Worm (Caenorhabditis elegans) whole organism, L4 larva: ENCODE data around the gene lido-2.
A peak's percentile ranks its signal among the peaks of the same experiment; 100 is the strongest.

Experiments used
- D1046.2 ChIP-seq: fragments of 200-800 bp; sonication (Bioruptor generic); IDR thresholded peaks from 2 replicates; pipeline ENCODE4 v1.3.6; 2022; ENCODE audit warnings: missing genetic modification characterization, missing compliant biosample characterization
- F49E8.2 ChIP-seq: sonication (generic microtip); optimal IDR thresholded peaks from 2 replicates; lab custom pipeline; 2016; ENCODE audit warnings: missing compliant biosample characterization, mild to moderate bottlenecking, missing genetic modification characterization, borderline replicate concordance
- R02D3.7 ChIP-seq: fragments of 150-350 bp; sonication (generic microtip); optimal IDR thresholded peaks from 3 replicates; lab custom pipeline; 2014; ENCODE audit warnings: missing biosample characterization, missing genetic modification characterization
- T26A8.4 ChIP-seq: fragments of 200-800 bp; sonication (Bioruptor generic); IDR thresholded peaks from 2 replicates; pipeline ENCODE4 v1.3.6; 2022; ENCODE audit warnings: missing genetic modification characterization, missing compliant biosample characterization
- ZK337.2 ChIP-seq: fragments of 200-800 bp; sonication (Bioruptor generic); IDR thresholded peaks from 2 replicates; pipeline ENCODE4 v1.3.6; 2022; ENCODE audit warnings: missing genetic modification reagents, missing genetic modification characterization, missing compliant biosample characterization
- arid-1 ChIP-seq: fragments of 200-800 bp; sonication (Bioruptor generic); conservative IDR thresholded peaks from 2 replicates; pipeline ENCODE4 v1.3.6; 2022; ENCODE audit warnings: missing genetic modification reagents, missing genetic modification characterization, missing compliant biosample characterization
- attf-4 ChIP-seq: sonication (generic microtip); optimal IDR thresholded peaks from 3 replicates; lab custom pipeline; 2017; ENCODE audit warnings: missing biosample characterization, missing genetic modification characterization
- ceh-28 ChIP-seq: fragments of 150-350 bp; optimal IDR thresholded peaks from 2 replicates; lab custom pipeline; 2014; ENCODE audit warnings: missing biosample characterization, missing genetic modification reagents, missing genetic modification characterization
- ceh-32 ChIP-seq: sonication (generic microtip); optimal IDR thresholded peaks from 2 replicates; lab custom pipeline; 2016; ENCODE audit warnings: mild to moderate bottlenecking, missing genetic modification characterization, missing compliant biosample characterization; ENCODE audit not compliant: poor library complexity
- ceh-82 ChIP-seq: sonication (generic microtip); optimal IDR thresholded peaks from 2 replicates; lab custom pipeline; 2017; ENCODE audit warnings: missing biosample characterization, missing genetic modification characterization
- cey-2 ChIP-seq: sonication (generic microtip); optimal IDR thresholded peaks from 3 replicates; lab custom pipeline; 2017; ENCODE audit warnings: missing genetic modification characterization, mild to moderate bottlenecking, missing compliant biosample characterization, antibody characterized with exemption, borderline replicate concordance; ENCODE audit not compliant: insufficient read depth
- ctbp-1 ChIP-seq: fragments of 200-800 bp; sonication (Bioruptor generic); IDR thresholded peaks from 2 replicates; pipeline ENCODE4 v1.3.6; 2022; ENCODE audit warnings: missing genetic modification reagents, missing genetic modification characterization, missing compliant biosample characterization
- dmd-6 ChIP-seq: fragments of 200-800 bp; sonication (Bioruptor generic); IDR thresholded peaks from 2 replicates; pipeline ENCODE4 v1.3.6; 2022; ENCODE audit warnings: missing genetic modification reagents, missing genetic modification characterization, missing compliant biosample characterization
- dmd-8 ChIP-seq: fragments of 200-800 bp; sonication (Bioruptor generic); IDR thresholded peaks from 2 replicates; pipeline ENCODE4 v1.3.6; 2022; ENCODE audit warnings: missing genetic modification characterization, missing compliant biosample characterization
- egl-27 ChIP-seq: sonication (generic microtip); optimal IDR thresholded peaks from 3 replicates; lab custom pipeline; 2017; ENCODE audit warnings: missing biosample characterization, missing genetic modification reagents, missing genetic modification characterization
- egl-43 ChIP-seq: fragments of 200-800 bp; sonication (Bioruptor generic); IDR thresholded peaks from 2 replicates; pipeline ENCODE4 v1.3.6; 2022; ENCODE audit warnings: missing genetic modification reagents, missing genetic modification characterization, missing compliant biosample characterization
- fos-1 ChIP-seq: fragments of 150-350 bp; optimal IDR thresholded peaks from 2 replicates; lab custom pipeline; 2014; ENCODE audit warnings: missing biosample characterization, missing genetic modification characterization
- gei-8 ChIP-seq: fragments of 200-800 bp; sonication (Bioruptor generic); optimal IDR thresholded peaks from 2 replicates; lab custom pipeline; 2018; ENCODE audit warnings: mild to moderate bottlenecking, missing genetic modification characterization, missing compliant biosample characterization
- hlh-11 ChIP-seq: fragments of 200-800 bp; sonication (Bioruptor generic); optimal IDR thresholded peaks from 2 replicates; lab custom pipeline; 2018; ENCODE audit warnings: mild to moderate bottlenecking, missing genetic modification characterization, missing compliant biosample characterization
- hmg-1.1 ChIP-seq: fragments of 200-800 bp; sonication (Bioruptor generic); IDR thresholded peaks from 2 replicates; pipeline ENCODE4 v1.3.6; 2022; ENCODE audit warnings: missing genetic modification reagents, missing genetic modification characterization, missing compliant biosample characterization
- lin-13 ChIP-seq: fragments of 150-350 bp; optimal IDR thresholded peaks from 2 replicates; lab custom pipeline; 2014; ENCODE audit warnings: missing biosample characterization, missing genetic modification reagents, missing genetic modification characterization
- lin-15B ChIP-seq: fragments of 150-350 bp; sonication (generic microtip); optimal IDR thresholded peaks from 3 replicates; lab custom pipeline; 2014; ENCODE audit warnings: missing biosample characterization, missing genetic modification characterization
- lin-29 ChIP-seq: fragments of 200-800 bp; sonication (Bioruptor generic); IDR thresholded peaks from 2 replicates; pipeline ENCODE4 v1.3.6; 2022; ENCODE audit warnings: missing genetic modification reagents, missing genetic modification characterization, missing compliant biosample characterization
- lin-39 ChIP-seq: fragments of 150-350 bp; optimal IDR thresholded peaks from 2 replicates; lab custom pipeline; 2014; ENCODE audit warnings: missing biosample characterization, missing genetic modification reagents, missing genetic modification characterization
- lsy-2 ChIP-seq, 2 experiments: fragments of 150-350 bp in 1 of 2; sonication (generic microtip) in 1 of 2; optimal IDR thresholded peaks; 2 replicates each; lab custom pipeline; 2014 to 2017; ENCODE audit warnings: missing biosample characterization in 2 of 2, missing genetic modification characterization in 2 of 2
- madf-9 ChIP-seq: fragments of 200-800 bp; sonication (Bioruptor generic); conservative IDR thresholded peaks from 2 replicates; pipeline ENCODE4 v1.3.6; 2022; ENCODE audit warnings: missing genetic modification reagents, missing genetic modification characterization, missing compliant biosample characterization
- mdl-1 ChIP-seq, 2 experiments: fragments of 150-350 bp in 1 of 2; sonication (generic microtip) in 1 of 2; optimal IDR thresholded peaks; 2 replicates each; lab custom pipeline; 2014 to 2017; ENCODE audit warnings: missing biosample characterization in 2 of 2, missing genetic modification characterization in 2 of 2
- mdt-29 ChIP-seq: fragments of 200-800 bp; sonication (Bioruptor generic); IDR thresholded peaks from 2 replicates; pipeline ENCODE4 v1.3.6; 2022; ENCODE audit warnings: missing genetic modification reagents, missing genetic modification characterization, missing compliant biosample characterization
- mes-2 ChIP-seq: sonication (generic microtip); optimal IDR thresholded peaks from 2 replicates; lab custom pipeline; 2016; ENCODE audit warnings: missing genotype, mild to moderate bottlenecking, missing genetic modification characterization, missing compliant biosample characterization; ENCODE audit not compliant: poor library complexity, severe bottlenecking
- nhr-10 ChIP-seq: fragments of 150-350 bp; optimal IDR thresholded peaks from 2 replicates; lab custom pipeline; 2014; ENCODE audit warnings: missing biosample characterization, missing genetic modification characterization
- nhr-102 ChIP-seq: sonication (generic microtip); optimal IDR thresholded peaks from 2 replicates; lab custom pipeline; 2016; ENCODE audit warnings: mild to moderate bottlenecking, missing genetic modification characterization, moderate library complexity, missing compliant biosample characterization
- nhr-11 ChIP-seq: fragments of 150-350 bp; optimal IDR thresholded peaks from 2 replicates; lab custom pipeline; 2014; ENCODE audit warnings: missing biosample characterization, missing genetic modification characterization
- nhr-237 ChIP-seq: sonication (generic microtip); optimal IDR thresholded peaks from 2 replicates; lab custom pipeline; 2017; ENCODE audit warnings: missing biosample characterization, missing genetic modification characterization
- nhr-25 ChIP-seq: sonication (generic microtip); optimal IDR thresholded peaks from 2 replicates; lab custom pipeline; 2017; ENCODE audit warnings: missing genetic modification characterization, mild to moderate bottlenecking, missing compliant biosample characterization, antibody characterized with exemption, moderate library complexity, borderline replicate concordance; ENCODE audit not compliant: insufficient read depth
- nhr-41 ChIP-seq: fragments of 200-800 bp; sonication (Bioruptor generic); IDR thresholded peaks from 2 replicates; pipeline ENCODE4 v1.3.6; 2022; ENCODE audit warnings: missing genetic modification reagents, missing genetic modification characterization, missing compliant biosample characterization
- nhr-6 ChIP-seq: fragments of 150-350 bp; optimal IDR thresholded peaks from 2 replicates; lab custom pipeline; 2014; ENCODE audit warnings: missing biosample characterization, missing genetic modification characterization
- nhr-76 ChIP-seq: fragments of 150-350 bp; optimal IDR thresholded peaks from 2 replicates; lab custom pipeline; 2014; ENCODE audit warnings: missing biosample characterization, missing genetic modification characterization
- php-3 ChIP-seq: fragments of 200-800 bp; sonication (Bioruptor generic); IDR thresholded peaks from 2 replicates; pipeline ENCODE4 v1.3.6; 2022; ENCODE audit warnings: missing genetic modification reagents, missing genetic modification characterization, missing compliant biosample characterization
- pqm-1 ChIP-seq: sonication (generic microtip); optimal IDR thresholded peaks from 2 replicates; lab custom pipeline; 2017; ENCODE audit warnings: missing biosample characterization, missing genetic modification characterization
- rbr-2 ChIP-seq: sonication (generic microtip); optimal IDR thresholded peaks from 2 replicates; lab custom pipeline; 2016; ENCODE audit warnings: missing genotype, missing genetic modification characterization, missing compliant biosample characterization
- sdz-12 ChIP-seq: fragments of 200-800 bp; sonication (Bioruptor generic); optimal IDR thresholded peaks from 2 replicates; lab custom pipeline; 2018; ENCODE audit warnings: mild to moderate bottlenecking, missing genetic modification characterization, missing compliant biosample characterization
- set-16 ChIP-seq: fragments of 200-800 bp; sonication (Bioruptor generic); IDR thresholded peaks from 2 replicates; pipeline ENCODE4 v1.3.6; 2022; ENCODE audit warnings: missing genetic modification reagents, missing genetic modification characterization, missing compliant biosample characterization
- snpc-1.2 ChIP-seq: fragments of 200-800 bp; sonication (Bioruptor generic); IDR thresholded peaks from 2 replicates; pipeline ENCODE4 v1.3.6; 2022; ENCODE audit warnings: missing genetic modification reagents, missing genetic modification characterization, missing compliant biosample characterization
- tag-97 ChIP-seq: fragments of 200-800 bp; sonication (Bioruptor generic); IDR thresholded peaks from 2 replicates; pipeline ENCODE4 v1.3.6; 2022; ENCODE audit warnings: missing genetic modification characterization, missing compliant biosample characterization
- unc-130 ChIP-seq: sonication (generic microtip); optimal IDR thresholded peaks from 2 replicates; lab custom pipeline; 2016; ENCODE audit warnings: missing genetic modification reagents, missing genetic modification characterization, missing compliant biosample characterization
- unc-39 ChIP-seq: sonication (generic microtip); optimal IDR thresholded peaks from 2 replicates; lab custom pipeline; 2017; ENCODE audit warnings: missing biosample characterization, missing genetic modification characterization
- zag-1 ChIP-seq: fragments of 150-350 bp; optimal IDR thresholded peaks from 2 replicates; lab custom pipeline; 2014; ENCODE audit warnings: missing biosample characterization, missing genetic modification characterization
- zfp-3 ChIP-seq: fragments of 200-800 bp; sonication (Bioruptor generic); conservative IDR thresholded peaks from 2 replicates; pipeline ENCODE4 v1.3.6; 2022; ENCODE audit warnings: missing genetic modification reagents, missing genetic modification characterization, missing compliant biosample characterization
- zip-11 ChIP-seq: fragments of 200-800 bp; sonication (Bioruptor generic); IDR thresholded peaks from 2 replicates; pipeline ENCODE4 v1.3.6; 2022; ENCODE audit warnings: missing genetic modification characterization, missing compliant biosample characterization
- ztf-7 ChIP-seq: fragments of 150-350 bp; optimal IDR thresholded peaks from 2 replicates; lab custom pipeline; 2014; ENCODE audit warnings: missing biosample characterization, missing genetic modification characterization

Gene lido-2

DNA sequence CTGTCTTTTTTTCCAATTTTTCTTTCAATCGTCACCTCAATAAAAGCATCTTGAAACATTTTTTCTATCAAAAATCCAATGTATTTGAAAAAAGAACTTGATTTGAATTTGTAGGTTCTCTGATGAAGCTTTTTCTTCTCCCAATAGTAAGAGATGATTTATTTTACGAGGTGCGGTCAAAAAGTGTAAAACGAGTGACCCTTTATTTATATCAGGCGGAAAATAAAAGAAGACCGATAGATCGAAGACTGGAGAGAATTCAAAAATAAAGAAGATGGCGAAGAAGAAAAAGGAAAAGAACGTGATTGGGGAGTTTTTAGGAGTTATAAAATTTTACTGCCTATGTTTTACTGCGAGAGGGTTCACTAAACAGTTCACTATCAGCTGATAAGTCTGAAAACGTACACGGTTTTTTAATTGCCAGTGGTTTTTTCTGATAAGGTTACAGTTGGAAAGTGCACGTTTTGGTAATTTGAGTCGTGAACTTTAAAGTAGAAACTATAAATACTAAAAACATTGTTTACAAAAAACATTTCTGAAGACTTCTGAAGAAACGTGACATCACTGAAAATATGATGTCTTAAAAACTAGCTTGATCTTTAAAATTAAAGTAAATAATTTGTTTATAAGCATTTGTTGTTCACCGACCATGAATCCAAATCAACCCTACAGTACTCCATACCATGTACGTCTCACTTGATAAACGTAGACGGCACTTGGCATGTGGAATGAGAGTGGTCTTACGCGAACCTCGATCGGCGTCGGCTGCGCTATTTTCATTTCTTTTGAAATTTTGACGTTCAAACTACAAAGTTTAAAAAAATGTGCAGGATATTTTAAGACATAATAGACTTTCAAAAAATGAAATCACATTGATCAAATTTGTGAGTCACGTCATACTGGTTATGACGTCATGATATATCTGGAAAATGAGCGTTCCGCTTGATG is 44.4 kb downstream of the lido-2 start (continued):
- TF ChIP-seq attf-4 (tag; lab: Kevin White, UChicago) (no peak), ceh-82 (tag; lab: Kevin White, UChicago) (no peak), sdz-12 (GFP tag; lab: Kevin White, UChicago) (no peak), nhr-25 (tag; lab: Kevin White, UChicago) (no peak), tag-97 (GFP tag; lab: Robert Waterston, UW) (no peak), hmg-1.1 (GFP tag; lab: Robert Waterston, UW) (no peak), arid-1 (no peak), zag-1 (no peak), ceh-32 (tag; lab: Kevin White, UChicago) (no peak), unc-39 (tag; lab: Kevin White, UChicago) (no peak), nhr-11 (no peak), T26A8.4 (GFP tag; lab: Robert Waterston, UW) (no peak), mdt-29 (GFP tag; lab: Robert Waterston, UW) (no peak), D1046.2 (GFP tag; lab: Robert Waterston, UW) (no peak), pqm-1 (peak; percentile 47), nhr-237 (tag; lab: Kevin White, UChicago) (no peak), php-3 (GFP tag; lab: Robert Waterston, UW) (peak; percentile 96), gei-8 (GFP tag; lab: Kevin White, UChicago) (no peak), dmd-6 (GFP tag; lab: Robert Waterston, UW) (peak; percentile 57), nhr-76 (tag; lab: Kevin White, UChicago) (no peak), lin-15B (tag; lab: Kevin White, UChicago) (no peak), lsy-2 (tag; optimal IDR thresholded peaks at IDR 0.05; lab: Kevin White, UChicago) (no peak), ceh-28 (tag; lab: Kevin White, UChicago) (no peak), rbr-2 (tag; lab: Kevin White, UChicago) (no peak), set-16 (GFP tag; lab: Robert Waterston, UW) (no peak), R02D3.7 (tag; lab: Kevin White, UChicago) (no peak), egl-27 (no peak), unc-130 (GFP tag; lab: Kevin White, UChicago) (no peak), nhr-102 (no peak), nhr-41 (GFP tag; lab: Robert Waterston, UW) (no peak), lin-29 (GFP tag; lab: Robert Waterston, UW) (no peak), cey-2 (no peak), nhr-10 (tag; lab: Kevin White, UChicago) (no peak), ctbp-1 (GFP tag; lab: Robert Waterston, UW) (no peak), F49E8.2 (tag; lab: Kevin White, UChicago) (no peak), egl-43 (GFP tag; lab: Robert Waterston, UW) (no peak), madf-9 (no peak), snpc-1.2 (GFP tag; lab: Robert Waterston, UW) (no peak), mdl-1 (tag; optimal IDR thresholded peaks at IDR 0.05; lab: Kevin White, UChicago) (peak; percentile 2 to 40), ztf-7 (no peak), lin-39 (tag; lab: Kevin White, UChicago) (no peak), dmd-8 (no peak), zip-11 (no peak), mes-2 (peak; percentile 28), ZK337.2 (GFP tag; lab: Robert Waterston, UW) (no peak), hlh-11 (tag; lab: Kevin White, UChicago) (peak; percentile 36), zfp-3 (GFP tag; lab: Robert Waterston, UW) (peak; percentile 82), nhr-6 (no peak), fos-1 (tag; lab: Kevin White, UChicago) (no peak), lin-13 (peak; percentile 26)
